1 fruit fly cellular context compared by ENCODE assay signal in genomic region chr3R:20543220-20543619, dm6.
TF ChIP-seq lines count a peak whose summit lies in the region.

No protein-coding gene starts in this region.

TF ChIP-seq in whole organism, embryonic, 481 proteins besides CTCF, POLR2A, EP300 and RAD21 (continued from another document):
- TF ChIP-seq gt (GFP tag; IDR thresholded peaks at IDR 0.05; lab: Robert Waterston, UW) (no peak), Ets65A (GFP tag; lab: Kevin White, UChicago) (peak; percentile 28), CG8281 (tag; optimal IDR thresholded peaks at IDR 0.05; lab: Kevin White, UChicago) (no peak)
TF ChIP-seq in whole organism, embryonic: peak in this region for 15.
